Worm (Caenorhabditis elegans): ENCODE data around the gene ZK616.1.

Gene ZK616.1

DNA sequence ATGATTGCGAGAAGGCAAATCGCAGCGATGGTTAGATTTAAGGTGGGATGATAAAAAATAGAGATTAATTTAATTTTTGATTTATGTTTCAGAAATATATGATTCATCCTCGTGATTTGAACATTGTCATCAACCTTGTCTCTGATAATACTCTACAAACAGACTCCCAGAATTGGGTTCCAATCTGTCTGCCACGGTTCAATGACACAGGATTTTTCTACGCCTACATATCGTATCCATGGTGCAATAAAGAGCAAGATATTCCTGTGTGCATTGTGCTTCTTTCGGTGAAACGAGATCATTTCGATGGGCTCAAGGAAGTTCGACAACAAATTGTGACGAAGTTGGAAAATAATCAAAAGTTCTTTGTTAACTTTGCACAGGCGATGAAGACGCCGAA lies 32.8 kb upstream of the ZK616.1 start:
- TF ChIP-seq ahr-1 (tag; optimal IDR thresholded peaks at IDR 0.05) (no peak), hlh-8 (tag; optimal IDR thresholded peaks at IDR 0.05) (no peak), pha-2 (tag; optimal IDR thresholded peaks at IDR 0.05) (no peak), unc-3 (GFP tag; conservative IDR thresholded peaks at IDR 0.05) (no peak), unc-3 (tag; optimal IDR thresholded peaks at IDR 0.05) (no peak), odd-2 (tag; optimal IDR thresholded peaks at IDR 0.05) (no peak), fax-1 (tag; optimal IDR thresholded peaks at IDR 0.05) (no peak), ceh-24 (tag; optimal IDR thresholded peaks at IDR 0.05) (no peak), pat-9 (tag; optimal IDR thresholded peaks at IDR 0.05) (no peak), tbx-7 (tag; optimal IDR thresholded peaks at IDR 0.05) (no peak), sox-4 (tag; optimal IDR thresholded peaks at IDR 0.05) (no peak), ceh-30 (tag; optimal IDR thresholded peaks at IDR 0.05) (no peak), eyg-1 (tag; optimal IDR thresholded peaks at IDR 0.05) (no peak), zip-5 (tag; optimal IDR thresholded peaks at IDR 0.05) (no peak), ttx-3 (tag; optimal IDR thresholded peaks at IDR 0.05) (no peak), madf-2 (tag; optimal IDR thresholded peaks at IDR 0.05) (no peak), ceh-48 (tag; optimal IDR thresholded peaks at IDR 0.05) (no peak)

DNA sequence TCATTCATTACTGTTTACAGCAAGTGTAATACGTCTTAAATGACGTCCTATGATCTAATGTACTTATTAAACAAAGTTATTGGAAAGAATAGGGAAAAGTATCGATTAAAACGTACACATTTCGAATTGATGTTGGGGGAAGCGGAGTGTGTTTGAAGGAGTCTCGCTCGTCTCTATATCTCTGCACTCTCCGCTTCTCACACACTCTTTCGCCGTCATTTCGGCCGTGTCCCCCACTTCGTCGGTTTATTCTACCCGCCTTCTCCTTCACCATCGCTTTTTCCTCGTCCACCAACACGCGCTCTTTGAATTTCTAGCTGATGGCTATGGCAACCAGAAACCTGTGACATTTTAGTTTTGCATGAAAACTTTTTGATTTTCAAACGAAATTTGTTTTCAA lies 31.8 kb upstream of the ZK616.1 start:
- no peak for TF ChIP-seq T23F11.4 (GFP tag; optimal IDR thresholded peaks at IDR 0.05)
- no peak for TF ChIP-seq C38D4.7 (GFP tag; optimal IDR thresholded peaks at IDR 0.05)
- no peak for TF ChIP-seq mec-3 (tag; optimal IDR thresholded peaks at IDR 0.05; ENCODE audit: borderline replicate concordance)
- TF ChIP-seq npax-4 (tag; optimal IDR thresholded peaks at IDR 0.05): no peak
- TF ChIP-seq ceh-9 (tag; optimal IDR thresholded peaks at IDR 0.05): no peak
- no peak for TF ChIP-seq ceh-30 (tag; optimal IDR thresholded peaks at IDR 0.05)
- TF ChIP-seq ets-4 (tag; optimal IDR thresholded peaks at IDR 0.05): no peak
- TF ChIP-seq nfya-1 (tag; optimal IDR thresholded peaks at IDR 0.05): peak; percentile 47
- TF ChIP-seq hlh-8 (tag; optimal IDR thresholded peaks at IDR 0.05): no peak
- TF ChIP-seq che-1 (tag; optimal IDR thresholded peaks at IDR 0.05): no peak
- TF ChIP-seq ama-1 (optimal IDR thresholded peaks at IDR 0.05): no peak
- no peak for TF ChIP-seq ceh-45 (GFP tag; IDR thresholded peaks at IDR 0.05)
- TF ChIP-seq unc-86 (tag; optimal IDR thresholded peaks at IDR 0.05): no peak
- no peak for TF ChIP-seq ref-2 (tag; optimal IDR thresholded peaks at IDR 0.05)
- TF ChIP-seq C08G9.2 (tag; optimal IDR thresholded peaks at IDR 0.05): no peak
- TF ChIP-seq hlh-13 (GFP tag; optimal IDR thresholded peaks at IDR 0.05): no peak
- TF ChIP-seq dmd-4 (tag; optimal IDR thresholded peaks at IDR 0.05; ENCODE audit: borderline replicate concordance): no peak
- peak; percentile 41 for TF ChIP-seq ceh-31 (tag; optimal IDR thresholded peaks at IDR 0.05)
- TF ChIP-seq gmeb-2 (tag; optimal IDR thresholded peaks at IDR 0.05): no peak
- no peak for TF ChIP-seq F13H6.1 (tag; optimal IDR thresholded peaks at IDR 0.05)
- peak; percentile 13 for TF ChIP-seq syd-9 (tag; optimal IDR thresholded peaks at IDR 0.05)
- peak; percentile 16 for TF ChIP-seq rnt-1 (tag; optimal IDR thresholded peaks at IDR 0.05)
- no peak for TF ChIP-seq ceh-2 (tag; optimal IDR thresholded peaks at IDR 0.05)
- TF ChIP-seq unc-42 (tag; optimal IDR thresholded peaks at IDR 0.05): peak; percentile 4
- no peak for TF ChIP-seq hlh-6 (tag; optimal IDR thresholded peaks at IDR 0.05)
- peak; percentile 16 for TF ChIP-seq tbx-2 (tag; optimal IDR thresholded peaks at IDR 0.05)
- TF ChIP-seq hlh-15 (tag; optimal IDR thresholded peaks at IDR 0.05): no peak
- TF ChIP-seq odd-2 (tag; optimal IDR thresholded peaks at IDR 0.05): no peak
- no peak for TF ChIP-seq elt-4 (tag; optimal IDR thresholded peaks at IDR 0.05)
- TF ChIP-seq ceh-14 (tag; optimal IDR thresholded peaks at IDR 0.05): no peak
- no peak for TF ChIP-seq unc-3 (GFP tag; conservative IDR thresholded peaks at IDR 0.05)
- TF ChIP-seq unc-3 (tag; optimal IDR thresholded peaks at IDR 0.05): no peak
- peak; percentile 66 for TF ChIP-seq ceh-48 (tag; optimal IDR thresholded peaks at IDR 0.05)
- TF ChIP-seq nhr-232 (tag; optimal IDR thresholded peaks at IDR 0.05): no peak
- TF ChIP-seq pag-3 (tag; optimal IDR thresholded peaks at IDR 0.05; ENCODE audit: borderline replicate concordance): no peak
- no peak for TF ChIP-seq nhr-11 (tag; optimal IDR thresholded peaks at IDR 0.05)
- TF ChIP-seq ceh-34 (tag; optimal IDR thresholded peaks at IDR 0.05): peak; percentile 58
- no peak for TF ChIP-seq sox-2 (GFP tag; IDR thresholded peaks at IDR 0.05)
- TF ChIP-seq ceh-6 (GFP tag; optimal IDR thresholded peaks at IDR 0.05): no peak
- TF ChIP-seq elt-2 (tag; optimal IDR thresholded peaks at IDR 0.05): no peak
- TF ChIP-seq sox-4 (tag; optimal IDR thresholded peaks at IDR 0.05): no peak
